Worm (Caenorhabditis elegans) whole organism, young adult: ENCODE measurements around the gene T24G10.2.

Experiments
- F55B11.4 ChIP-seq: sonication (generic microtip); optimal IDR thresholded peaks from 2 replicates; lab custom pipeline; 2016; ENCODE audit warnings: missing compliant biosample characterization, missing genetic modification characterization, borderline replicate concordance; ENCODE audit not compliant: insufficient read depth
- T26A5.8 ChIP-seq: sonication (generic microtip); optimal IDR thresholded peaks from 2 replicates; lab custom pipeline; 2016; ENCODE audit warnings: missing genetic modification characterization, missing compliant biosample characterization
- ama-1 ChIP-seq, 3 experiments: fragments of 150-350 bp in 1 of 3; sonication (generic microtip) in 2 of 3; optimal IDR thresholded peaks; 2 replicates each; lab custom pipeline; 2014 to 2018; ENCODE audit warnings: missing biosample characterization in 2 of 3, missing genetic modification characterization in 2 of 3, missing genetic modification reagents in 2 of 3
- dox-1 ChIP-seq: fragments of 200-800 bp; sonication (Bioruptor generic); IDR thresholded peaks from 2 replicates; pipeline ENCODE4 v1.3.6; 2022; ENCODE audit warnings: missing genetic modification reagents, missing genetic modification characterization, missing compliant biosample characterization
- lin-54 ChIP-seq: fragments of 200-800 bp; sonication (Bioruptor generic); optimal IDR thresholded peaks from 2 replicates; lab custom pipeline; 2018; ENCODE audit warnings: mild to moderate bottlenecking, missing genetic modification characterization, missing compliant biosample characterization
- mxl-1 ChIP-seq: sonication (generic microtip); optimal IDR thresholded peaks from 2 replicates; lab custom pipeline; 2016; ENCODE audit warnings: missing genetic modification characterization, missing compliant biosample characterization
- nhr-120 ChIP-seq: fragments of 200-800 bp; sonication (Bioruptor generic); IDR thresholded peaks from 2 replicates; pipeline ENCODE4 v1.3.6; 2022; ENCODE audit warnings: missing genetic modification characterization, missing compliant biosample characterization
- snpc-1.1 ChIP-seq: sonication (generic microtip); optimal IDR thresholded peaks from 2 replicates; lab custom pipeline; 2017; ENCODE audit warnings: missing genetic modification characterization, mild to moderate bottlenecking, missing compliant biosample characterization, antibody characterized with exemption, moderate library complexity, missing genotype, missing genetic modification reagents; ENCODE audit not compliant: insufficient read depth
- snpc-4 ChIP-seq, 5 experiments: fragments of 150-350 bp in 1 of 5; sonication (generic microtip) in 4 of 5; optimal IDR thresholded peaks; 2 replicates each; lab custom pipeline; 2014 to 2018; ENCODE audit warnings: missing genetic modification characterization in 5 of 5, missing biosample characterization in 3 of 5, antibody characterized with exemption in 2 of 5, mild to moderate bottlenecking in 2 of 5, missing compliant biosample characterization in 2 of 5, missing genotype in 2 of 5, moderate library complexity in 2 of 5, missing genetic modification reagents in 1 of 5
- unc-62 ChIP-seq: fragments of 150-350 bp; optimal IDR thresholded peaks from 2 replicates; lab custom pipeline; 2014; ENCODE audit warnings: missing biosample characterization, missing genetic modification reagents, missing genetic modification characterization

ce11 chrIII:5407588-5407987 lies 35.0 kb downstream of the T24G10.2 start, which contains the start of gene W03A5.1:
- TF ChIP-seq snpc-1.1 (tag; lab: Kevin White, UChicago) (no peak), lin-54 (GFP tag; lab: Kevin White, UChicago) (no peak), ama-1 (optimal IDR thresholded peaks at IDR 0.05; lab: Kevin White, UChicago) (no peak), ama-1 (GFP tag; optimal IDR thresholded peaks at IDR 0.05; lab: Kevin White, UChicago) (no peak), dox-1 (GFP tag; lab: Robert Waterston, UW) (no peak), T26A5.8 (tag; lab: Kevin White, UChicago) (no peak), unc-62 (no peak), mxl-1 (no peak), snpc-4 (GFP tag; optimal IDR thresholded peaks at IDR 0.05; lab: Kevin White, UChicago) (no peak), snpc-4 (tag; optimal IDR thresholded peaks at IDR 0.05; lab: Kevin White, UChicago) (no peak), F55B11.4 (no peak), nhr-120 (no peak)
